Worm (Caenorhabditis elegans) whole organism, early embryonic: Measurements from ENCODE around the gene sre-3.

ENCODE experiments used
- B0310.2 ChIP-seq: sonication (generic microtip); optimal IDR thresholded peaks from 2 replicates; lab custom pipeline; 2016; ENCODE audit warnings: mild to moderate bottlenecking, missing genetic modification characterization, missing compliant biosample characterization
- aly-1 ChIP-seq: sonication (generic microtip); optimal IDR thresholded peaks from 2 replicates; lab custom pipeline; 2016; ENCODE audit warnings: missing genetic modification characterization, missing compliant biosample characterization
- ama-1 ChIP-seq: fragments of 150-350 bp; optimal IDR thresholded peaks from 2 replicates; lab custom pipeline; 2014
- ceh-13 ChIP-seq: fragments of 200-800 bp; sonication (Bioruptor generic); optimal IDR thresholded peaks from 2 replicates; lab custom pipeline; 2018; ENCODE audit warnings: mild to moderate bottlenecking, missing genetic modification characterization, missing compliant biosample characterization
- ets-7 ChIP-seq: sonication (generic microtip); optimal IDR thresholded peaks from 2 replicates; lab custom pipeline; 2016; ENCODE audit warnings: missing genotype, missing genetic modification characterization, missing compliant biosample characterization
- flt-1 ChIP-seq: fragments of 200-800 bp; sonication (Bioruptor generic); IDR thresholded peaks from 2 replicates; pipeline ENCODE4 v1.3.6; 2022; ENCODE audit warnings: missing genetic modification characterization, missing compliant biosample characterization
- hmbx-1 ChIP-seq: sonication (generic microtip); optimal IDR thresholded peaks from 2 replicates; lab custom pipeline; 2016; ENCODE audit warnings: mild to moderate bottlenecking, missing genetic modification characterization, missing compliant biosample characterization
- pes-1 ChIP-seq: fragments of 200-800 bp; sonication (Bioruptor generic); IDR thresholded peaks from 2 replicates; pipeline ENCODE4 v1.3.6; 2022; ENCODE audit warnings: missing genetic modification reagents, missing genetic modification characterization, missing compliant biosample characterization
- scrt-1 ChIP-seq: fragments of 200-800 bp; sonication (Bioruptor generic); IDR thresholded peaks from 2 replicates; pipeline ENCODE4 v1.3.6; 2022; ENCODE audit warnings: missing genetic modification characterization, missing compliant biosample characterization
- tbx-11 ChIP-seq: fragments of 200-800 bp; sonication (Bioruptor generic); IDR thresholded peaks from 2 replicates; pipeline ENCODE4 v1.3.6; 2022; ENCODE audit warnings: missing genetic modification characterization, missing compliant biosample characterization

DNA sequence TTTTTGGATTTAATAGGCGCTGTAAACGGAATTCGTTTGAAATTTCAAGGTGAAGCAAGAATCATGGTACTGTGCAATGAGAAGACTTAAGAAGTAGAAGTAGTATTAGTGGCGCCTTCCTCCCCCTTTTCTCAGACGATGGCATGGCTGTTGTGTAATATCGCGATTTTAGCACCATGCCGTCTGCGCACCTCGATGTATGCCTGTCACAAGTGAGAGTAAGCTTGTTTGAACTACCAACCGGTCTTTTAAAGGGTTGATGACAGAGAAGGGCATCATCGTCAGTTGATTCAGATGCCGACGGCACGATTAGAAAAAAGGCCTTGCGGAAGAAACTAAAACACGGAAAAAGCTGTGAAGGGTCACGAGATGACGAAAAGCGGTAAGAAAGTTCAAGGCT is 18.5 kb downstream of the sre-3 start:
- no peak for TF ChIP-seq ceh-13
- no peak for TF ChIP-seq flt-1 (GFP tag; lab: Robert Waterston, UW)
- no peak for TF ChIP-seq ets-7
- TF ChIP-seq scrt-1 (GFP tag; lab: Robert Waterston, UW), result no peak
- TF ChIP-seq ama-1 (lab: Kevin White, UChicago), result no peak
- no peak for TF ChIP-seq pes-1 (GFP tag; lab: Robert Waterston, UW)
- TF ChIP-seq hmbx-1 (tag; lab: Kevin White, UChicago), result no peak
- no peak for TF ChIP-seq tbx-11 (GFP tag; lab: Robert Waterston, UW)
- TF ChIP-seq B0310.2, result no peak
- TF ChIP-seq aly-1 (tag; lab: Kevin White, UChicago), result no peak
